Worm (Caenorhabditis elegans): ENCODE measurements around the gene hlh-30.
A peak's percentile ranks its signal among the peaks of the same experiment; 100 is the strongest.

Gene hlh-30

DNA sequence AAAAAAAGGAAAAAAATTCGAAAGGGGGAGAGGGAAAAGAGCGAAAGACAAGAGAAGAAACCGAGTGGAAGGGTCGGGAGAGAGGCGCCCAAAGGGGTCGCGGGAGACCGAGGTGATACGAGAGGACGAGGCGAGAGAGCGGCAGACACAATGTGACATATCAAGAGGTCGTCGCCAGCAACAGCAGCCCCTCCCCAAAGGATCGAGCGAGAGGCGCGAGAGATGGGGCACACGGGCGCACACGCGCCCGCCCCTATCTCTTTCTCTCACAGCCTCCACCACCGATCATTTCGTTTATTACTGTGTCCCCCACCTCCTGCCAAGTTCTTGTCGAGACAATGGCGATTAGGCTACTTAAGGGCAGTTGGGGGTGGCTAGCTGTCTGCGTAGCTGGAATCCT lies 6.6 kb downstream of the hlh-30 start:
- TF ChIP-seq nhr-19 (GFP tag; conservative IDR thresholded peaks at IDR 0.05) = peak; percentile 75
- TF ChIP-seq vab-15 (tag; optimal IDR thresholded peaks at IDR 0.05) = no peak
- TF ChIP-seq nhr-12 (tag; optimal IDR thresholded peaks at IDR 0.05) = no peak
- peak; percentile 15 for TF ChIP-seq irx-1 (tag; optimal IDR thresholded peaks at IDR 0.05)
- no peak for TF ChIP-seq ceh-63 (GFP tag; optimal IDR thresholded peaks at IDR 0.05)
- TF ChIP-seq mab-9 (GFP tag; IDR thresholded peaks at IDR 0.05) = no peak
- peak; percentile 57 to 67 for TF ChIP-seq lin-35 (GFP tag; optimal IDR thresholded peaks at IDR 0.05)
- no peak for TF ChIP-seq ces-1 (GFP tag; optimal IDR thresholded peaks at IDR 0.05)
- TF ChIP-seq nhr-47 (tag; optimal IDR thresholded peaks at IDR 0.05) = peak; percentile 72
- peak in 2 of 3 experiments; percentile 21 to 36 for TF ChIP-seq dpl-1 (GFP tag; optimal IDR thresholded peaks at IDR 0.05)
- no peak for TF ChIP-seq snpc-4 (tag; optimal IDR thresholded peaks at IDR 0.05)
- TF ChIP-seq mef-2 (tag; optimal IDR thresholded peaks at IDR 0.05) = no peak
- TF ChIP-seq sox-4 (tag; optimal IDR thresholded peaks at IDR 0.05) = no peak
- TF ChIP-seq hlh-17 (GFP tag; optimal IDR thresholded peaks at IDR 0.05; ENCODE audit: borderline replicate concordance) = no peak
- TF ChIP-seq pax-3 (tag; optimal IDR thresholded peaks at IDR 0.05) = no peak
- TF ChIP-seq sptf-1 (tag; optimal IDR thresholded peaks at IDR 0.05) = no peak
- TF ChIP-seq nhr-237 (tag; optimal IDR thresholded peaks at IDR 0.05) = peak; percentile 19
- peak; percentile 65 for TF ChIP-seq swsn-7 (tag; optimal IDR thresholded peaks at IDR 0.05)
- TF ChIP-seq ceh-82 (tag; optimal IDR thresholded peaks at IDR 0.05) = peak; percentile 30 to 72 (median 52)
- TF ChIP-seq rnt-1 (tag; optimal IDR thresholded peaks at IDR 0.05) = peak; percentile 76
- TF ChIP-seq mdl-1 (tag; optimal IDR thresholded peaks at IDR 0.05) = peak; percentile 16 to 75
- no peak for TF ChIP-seq F16B12.6 (tag; optimal IDR thresholded peaks at IDR 0.05)
- no peak for TF ChIP-seq nhr-28 (tag; optimal IDR thresholded peaks at IDR 0.05)
- TF ChIP-seq unc-86 (tag; optimal IDR thresholded peaks at IDR 0.05) = no peak
- TF ChIP-seq skn-1 (tag; optimal IDR thresholded peaks at IDR 0.05) = peak; percentile 35
- peak; percentile 82 for TF ChIP-seq tbx-2 (tag; optimal IDR thresholded peaks at IDR 0.05)
- TF ChIP-seq ets-5 (GFP tag; IDR thresholded peaks at IDR 0.05) = no peak
- TF ChIP-seq nhr-77 (tag; optimal IDR thresholded peaks at IDR 0.05) = peak; percentile 44
- peak; percentile 92 for TF ChIP-seq nhr-85 (tag)
- peak; percentile 86 for TF ChIP-seq nhr-71 (tag; optimal IDR thresholded peaks at IDR 0.05)
- no peak for TF ChIP-seq isw-1 (GFP tag; IDR thresholded peaks at IDR 0.05)
- TF ChIP-seq unc-62 (GFP tag; optimal IDR thresholded peaks at IDR 0.05) = no peak
- no peak for TF ChIP-seq tlp-1 (tag; optimal IDR thresholded peaks at IDR 0.05)
- no peak for TF ChIP-seq lin-13 (GFP tag; optimal IDR thresholded peaks at IDR 0.05)
- TF ChIP-seq C04F5.9 (tag; optimal IDR thresholded peaks at IDR 0.05) = no peak
- no peak for TF ChIP-seq fkh-8 (tag; optimal IDR thresholded peaks at IDR 0.05)
- TF ChIP-seq hpl-2 (GFP tag; optimal IDR thresholded peaks at IDR 0.05) = peak; percentile 9
- TF ChIP-seq Y116A8C.19 (tag; optimal IDR thresholded peaks at IDR 0.05; ENCODE audit: borderline replicate concordance) = no peak
- no peak for TF ChIP-seq ama-1 (optimal IDR thresholded peaks at IDR 0.05)
- peak; percentile 70 for TF ChIP-seq elt-2 (tag; optimal IDR thresholded peaks at IDR 0.05)
- TF ChIP-seq zip-4 (GFP tag; optimal IDR thresholded peaks at IDR 0.05) = no peak
- peak; percentile 53 for TF ChIP-seq xbp-1 (tag; optimal IDR thresholded peaks at IDR 0.05)
- peak; percentile 72 for TF ChIP-seq C16A3.4 (tag; optimal IDR thresholded peaks at IDR 0.05)
- TF ChIP-seq nhr-90 (tag; optimal IDR thresholded peaks at IDR 0.05; ENCODE audit: poor library complexity) = peak; percentile 72
- TF ChIP-seq egl-13 (tag; optimal IDR thresholded peaks at IDR 0.05) = peak; percentile 7
- TF ChIP-seq lsy-2 (tag; optimal IDR thresholded peaks at IDR 0.05) = peak; percentile 13 to 66
- TF ChIP-seq elt-3 (tag; optimal IDR thresholded peaks at IDR 0.05) = peak in 4 of 6 experiments; percentile 27 to 64 (median 37)
- TF ChIP-seq jun-1 (tag; optimal IDR thresholded peaks at IDR 0.05) = peak; percentile 45
- TF ChIP-seq ztf-11 (tag; optimal IDR thresholded peaks at IDR 0.05) = no peak
- TF ChIP-seq alr-1 (tag; optimal IDR thresholded peaks at IDR 0.05; ENCODE audit: borderline replicate concordance) = no peak
- no peak for TF ChIP-seq fkh-10 (GFP tag; optimal IDR thresholded peaks at IDR 0.05)
- TF ChIP-seq ceh-8 (GFP tag; optimal IDR thresholded peaks at IDR 0.05) = peak; percentile 37
- TF ChIP-seq C34B4.2 (tag; optimal IDR thresholded peaks at IDR 0.05) = no peak

All from whole organism, L1 larva.